Worm (Caenorhabditis elegans) whole organism, midembryonic: ENCODE data around the gene glb-21.

Source experiments
- T22C8.4 ChIP-seq: fragments of 200-800 bp; sonication (Bioruptor generic); IDR thresholded peaks from 2 replicates; pipeline ENCODE4 v1.3.6; 2022; ENCODE audit warnings: missing genetic modification characterization, missing compliant biosample characterization
- cog-1 ChIP-seq: sonication (generic microtip); optimal IDR thresholded peaks from 2 replicates; lab custom pipeline; 2016; ENCODE audit warnings: missing genetic modification characterization, missing compliant biosample characterization
- flt-1 ChIP-seq: fragments of 200-800 bp; sonication (Bioruptor generic); IDR thresholded peaks from 2 replicates; pipeline ENCODE4 v1.3.6; 2022; ENCODE audit warnings: missing genetic modification characterization, missing compliant biosample characterization
- ztf-23 ChIP-seq: fragments of 200-800 bp; sonication (Bioruptor generic); IDR thresholded peaks from 2 replicates; pipeline ENCODE4 v1.3.6; 2022; ENCODE audit warnings: missing genetic modification reagents, missing genetic modification characterization, missing compliant biosample characterization

DNA sequence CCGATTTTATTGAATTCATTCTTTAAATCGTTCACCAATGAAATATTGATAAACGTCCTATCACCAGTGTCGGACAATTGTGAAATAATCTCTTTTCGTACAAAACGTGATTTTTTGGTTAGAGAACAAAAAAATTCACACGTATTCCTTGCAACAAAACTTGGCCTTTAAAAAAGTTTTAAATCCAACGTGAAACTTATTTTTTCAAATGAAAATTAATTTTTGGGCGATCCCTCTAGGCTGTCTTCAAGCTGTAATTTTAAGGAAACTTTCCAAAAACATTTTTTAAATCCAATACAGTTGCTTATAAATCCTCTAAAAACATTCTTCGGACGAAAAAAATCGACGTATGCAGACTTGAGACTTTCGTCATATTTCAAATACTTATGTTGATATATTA lies 43.1 kb upstream of the glb-21 start, which contains the start of gene T25B9.5:
- no peak for TF ChIP-seq cog-1
- TF ChIP-seq flt-1 (GFP tag; lab: Robert Waterston, UW) = no peak
- TF ChIP-seq ztf-23 = no peak
- no peak for TF ChIP-seq T22C8.4 (GFP tag; lab: Robert Waterston, UW)
